Worm (Caenorhabditis elegans): ENCODE data around the gene F41B4.2.

The F41B4.2 gene

DNA sequence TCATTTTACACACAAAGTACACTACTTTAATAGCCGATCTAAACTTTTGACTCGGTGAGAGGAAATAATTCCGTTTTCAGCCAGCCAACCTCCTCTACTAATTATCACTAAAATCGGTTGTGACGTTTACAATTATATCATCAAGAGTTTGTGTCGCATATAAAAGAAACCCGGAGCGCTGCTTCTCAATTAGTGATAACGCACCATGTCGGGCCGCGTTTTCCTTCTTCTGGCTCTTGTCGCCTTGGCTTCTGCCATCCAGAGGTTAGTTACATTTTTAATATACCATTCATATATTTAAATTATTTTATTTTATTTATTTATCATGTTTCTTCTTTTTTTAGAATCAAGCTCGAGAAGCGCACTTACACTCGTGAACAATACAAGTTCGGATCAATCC, 44.1 kb downstream of the F41B4.2 start, which contains the start of gene asp-3:
TSS of gene asp-3 (plus strand) at position 79 of the 400 bp plus-strand sequence.
- TF ChIP-seq nhr-76 (tag; optimal IDR thresholded peaks at IDR 0.05) = no peak
- peak; percentile 48 for TF ChIP-seq pqm-1 (tag; optimal IDR thresholded peaks at IDR 0.05)
- peak; percentile 20; the same call in 1 of the 2 replicates for TF ChIP-seq dmd-6 (GFP tag; IDR thresholded peaks at IDR 0.05)
- TF ChIP-seq dve-1 (tag; optimal IDR thresholded peaks at IDR 0.05; ENCODE audit: insufficient read depth) = peak; percentile 35
- peak; percentile 69 for TF ChIP-seq ama-1 (optimal IDR thresholded peaks at IDR 0.05)
- no peak for TF ChIP-seq pha-4 (GFP tag; IDR thresholded peaks at IDR 0.05)
- no peak for TF ChIP-seq pha-4 (tag; optimal IDR thresholded peaks at IDR 0.05)
- no peak for TF ChIP-seq nhr-237 (tag; optimal IDR thresholded peaks at IDR 0.05)
- peak; percentile 22 for TF ChIP-seq nhr-28 (tag; optimal IDR thresholded peaks at IDR 0.05)
- TF ChIP-seq hlh-11 (tag; optimal IDR thresholded peaks at IDR 0.05) = peak; percentile 14
- TF ChIP-seq daf-16 (GFP tag; optimal IDR thresholded peaks at IDR 0.05) = no peak
- peak; percentile 70 for TF ChIP-seq daf-16 (tag; optimal IDR thresholded peaks at IDR 0.05)

DNA sequence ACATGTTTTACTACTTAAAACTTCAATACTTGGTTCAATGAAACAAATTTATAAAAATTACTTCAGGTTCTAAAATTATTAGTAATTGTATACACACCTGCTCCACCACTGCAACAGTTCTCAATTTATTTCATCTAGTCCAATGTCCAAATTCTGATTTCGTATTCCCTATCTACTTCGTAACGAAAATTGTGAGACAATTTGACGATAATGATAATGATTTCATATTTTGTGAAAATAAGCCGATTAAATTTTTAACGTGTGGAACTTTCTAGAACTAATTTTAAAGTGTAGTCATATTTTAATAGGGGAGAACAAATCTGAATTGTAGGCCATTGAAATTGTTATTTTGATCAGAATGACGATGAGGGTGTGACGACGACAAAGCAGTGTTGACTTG, 44.6 kb downstream of the F41B4.2 start:
- TF ChIP-seq daf-16 (GFP tag; optimal IDR thresholded peaks at IDR 0.05) (no peak), daf-16 (tag; optimal IDR thresholded peaks at IDR 0.05) (peak; percentile 56), hlh-30 (tag; optimal IDR thresholded peaks at IDR 0.05; ENCODE audit: insufficient read depth) (peak; percentile 31), dmd-6 (GFP tag; IDR thresholded peaks at IDR 0.05) (peak; percentile 20; the same call in 1 of the 2 replicates), unc-62 (GFP tag; optimal IDR thresholded peaks at IDR 0.05 in 1 of 2) (peak in 1 of 2 experiments; percentile 41), unc-62 (tag; optimal IDR thresholded peaks at IDR 0.05) (no peak), T20F7.1 (GFP tag; optimal IDR thresholded peaks at IDR 0.05) (peak; percentile 6), dve-1 (tag; optimal IDR thresholded peaks at IDR 0.05; ENCODE audit: insufficient read depth) (peak; percentile 29), D1046.2 (GFP tag; IDR thresholded peaks at IDR 0.05) (no peak), tra-1 (GFP tag; IDR thresholded peaks at IDR 0.05) (no peak), Y5F2A.4 (GFP tag; optimal IDR thresholded peaks at IDR 0.05) (no peak)

DNA sequence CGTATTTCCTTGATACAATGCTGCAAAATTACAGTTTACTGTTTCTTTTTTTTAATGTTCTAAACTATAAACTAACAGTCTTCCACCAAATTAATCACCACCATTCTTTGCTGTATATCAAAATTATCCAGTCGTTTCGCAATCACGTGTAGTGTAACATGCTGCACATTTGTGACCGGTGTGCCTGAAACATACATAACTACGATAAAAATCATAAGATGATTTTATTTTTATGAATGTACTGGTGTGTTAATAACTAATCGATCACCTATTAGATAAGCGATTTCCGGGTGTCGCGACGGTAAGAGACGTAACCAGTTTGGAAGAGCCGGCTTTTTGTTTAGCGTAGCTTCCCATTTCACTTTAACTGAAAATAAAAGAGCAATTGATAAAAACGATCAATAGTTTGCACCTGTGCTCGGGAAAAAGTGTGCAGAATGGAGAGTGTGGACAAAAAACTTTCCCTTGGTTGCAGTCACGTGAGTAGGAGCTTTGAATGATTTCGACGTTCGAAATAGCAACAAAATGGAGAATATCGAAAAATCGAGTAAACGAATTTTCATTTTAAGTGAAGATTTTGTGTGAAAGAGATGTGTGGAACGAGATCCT, 46.0 kb downstream of the F41B4.2 start, which contains the start of gene sgca-1:
TSS of gene sgca-1 (minus strand) at position 584 of the 609 bp plus-strand sequence.
- peak; percentile 56 for TF ChIP-seq nhr-48 (tag; optimal IDR thresholded peaks at IDR 0.05)
- no peak for TF ChIP-seq spr-1 (tag; optimal IDR thresholded peaks at IDR 0.05)
- peak; percentile 75 for TF ChIP-seq hlh-11 (tag; optimal IDR thresholded peaks at IDR 0.05)
- no peak for TF ChIP-seq unc-130 (GFP tag; optimal IDR thresholded peaks at IDR 0.05)
- no peak for TF ChIP-seq mes-2 (tag; optimal IDR thresholded peaks at IDR 0.05; ENCODE audit: poor library complexity, severe bottlenecking)
- no peak for TF ChIP-seq lin-1 (GFP tag; IDR thresholded peaks at IDR 0.05)
- no peak for TF ChIP-seq tag-97 (GFP tag; IDR thresholded peaks at IDR 0.05)
- 0 out of 2 replicates have a peak, but pooled peaks have one; percentile 21 for TF ChIP-seq mdt-29 (GFP tag; IDR thresholded peaks at IDR 0.05)
- TF ChIP-seq nhr-28 (tag; optimal IDR thresholded peaks at IDR 0.05) = peak; percentile 93
- no peak for TF ChIP-seq daf-8 (GFP tag; IDR thresholded peaks at IDR 0.05)
- TF ChIP-seq ama-1 (optimal IDR thresholded peaks at IDR 0.05) = no peak
- TF ChIP-seq nhr-77 (tag; optimal IDR thresholded peaks at IDR 0.05) = peak; percentile 71
- TF ChIP-seq nhr-111 (GFP tag; optimal IDR thresholded peaks at IDR 0.05) = no peak
- no peak for TF ChIP-seq zfp-3 (GFP tag; conservative IDR thresholded peaks at IDR 0.05)
- TF ChIP-seq aha-1 (tag) = peak; percentile 53
- TF ChIP-seq D1046.2 (GFP tag; IDR thresholded peaks at IDR 0.05) = no peak
- peak; percentile 35 for TF ChIP-seq pqm-1 (tag; optimal IDR thresholded peaks at IDR 0.05)
- TF ChIP-seq lsy-2 (tag; optimal IDR thresholded peaks at IDR 0.05) = no peak
- peak; percentile 63 for TF ChIP-seq hlh-30 (tag; optimal IDR thresholded peaks at IDR 0.05; ENCODE audit: insufficient read depth)
- TF ChIP-seq dpl-1 (GFP tag; optimal IDR thresholded peaks at IDR 0.05) = no peak
- TF ChIP-seq duxl-1 (tag; optimal IDR thresholded peaks at IDR 0.05; ENCODE audit: poor library complexity) = no peak
- no peak for TF ChIP-seq nhr-76 (tag; optimal IDR thresholded peaks at IDR 0.05)
- peak; percentile 1 for TF ChIP-seq mxl-3 (GFP tag; optimal IDR thresholded peaks at IDR 0.05)
- TF ChIP-seq snpc-1.2 (GFP tag; IDR thresholded peaks at IDR 0.05) = no peak
- TF ChIP-seq aly-2 (tag; optimal IDR thresholded peaks at IDR 0.05) = no peak
- TF ChIP-seq dmd-8 (GFP tag; IDR thresholded peaks at IDR 0.05) = no peak
- TF ChIP-seq F49E8.2 (tag; optimal IDR thresholded peaks at IDR 0.05; ENCODE audit: borderline replicate concordance) = no peak
- TF ChIP-seq mep-1 (tag; optimal IDR thresholded peaks at IDR 0.05) = peak; percentile 13
- TF ChIP-seq F26F4.8 (GFP tag; conservative IDR thresholded peaks at IDR 0.05) = no peak
- no peak for TF ChIP-seq jun-1 (tag; optimal IDR thresholded peaks at IDR 0.05)
- no peak for TF ChIP-seq pha-4 (GFP tag; IDR thresholded peaks at IDR 0.05)
- TF ChIP-seq pha-4 (tag; optimal IDR thresholded peaks at IDR 0.05) = no peak
- TF ChIP-seq ceh-44 (GFP tag; IDR thresholded peaks at IDR 0.05) = no peak
- TF ChIP-seq daf-12 (tag; optimal IDR thresholded peaks at IDR 0.05) = no peak
- TF ChIP-seq ztf-7 (tag; optimal IDR thresholded peaks at IDR 0.05) = peak; percentile 6

Measured in whole organism, L4 larva.